Worm (Caenorhabditis elegans) whole organism, young adult: ENCODE results near the gene srx-32.

ENCODE experiments used
- F55B11.4 ChIP-seq: sonication (generic microtip); optimal IDR thresholded peaks from 2 replicates; lab custom pipeline; 2016; ENCODE audit warnings: missing compliant biosample characterization, missing genetic modification characterization, borderline replicate concordance; ENCODE audit not compliant: insufficient read depth
- him-1 ChIP-seq: sonication (generic microtip); optimal IDR thresholded peaks from 2 replicates; lab custom pipeline; 2016; ENCODE audit warnings: missing genotype, missing genetic modification reagents, missing genetic modification characterization, missing compliant biosample characterization
- hlh-12 ChIP-seq: sonication (generic microtip); optimal IDR thresholded peaks from 2 replicates; lab custom pipeline; 2016; ENCODE audit warnings: missing genetic modification characterization, missing compliant biosample characterization
- let-607 ChIP-seq, 2 experiments: fragments of 200-800 bp in 1 of 2; sonication (Bioruptor generic) in 1 of 2; sonication (generic microtip) in 1 of 2; optimal IDR thresholded peaks; 2 replicates each; lab custom pipeline; 2016 to 2018; ENCODE audit warnings: mild to moderate bottlenecking in 2 of 2, missing compliant biosample characterization in 2 of 2, missing genetic modification characterization in 2 of 2, moderate library complexity in 2 of 2, missing genotype in 1 of 2
- sea-2 ChIP-seq: fragments of 200-800 bp; sonication (Bioruptor generic); IDR thresholded peaks from 2 replicates; pipeline ENCODE4 v1.3.6; 2022; ENCODE audit warnings: missing genetic modification characterization, missing compliant biosample characterization
- unc-62 ChIP-seq: fragments of 150-350 bp; optimal IDR thresholded peaks from 2 replicates; lab custom pipeline; 2014; ENCODE audit warnings: missing biosample characterization, missing genetic modification reagents, missing genetic modification characterization

- no peak for TF ChIP-seq unc-62
- TF ChIP-seq let-607 (tag; optimal IDR thresholded peaks at IDR 0.05; lab: Kevin White, UChicago), result no peak
- TF ChIP-seq him-1 (tag; lab: Kevin White, UChicago), result no peak
- TF ChIP-seq F55B11.4, result no peak
- no peak for TF ChIP-seq sea-2 (GFP tag; lab: Robert Waterston, UW)
- no peak for TF ChIP-seq hlh-12 (tag; lab: Kevin White, UChicago)
Measured at ce11 chrV:774341-774740, 46.2 kb downstream of the srx-32 start.
